Worm (Caenorhabditis elegans) whole organism, young adult: ENCODE results near the gene ubc-15.
A peak's percentile ranks its signal among the peaks of the same experiment; 100 is the strongest.

Experiments
- B0035.1 ChIP-seq: sonication (generic microtip); optimal IDR thresholded peaks from 2 replicates; lab custom pipeline; 2016; ENCODE audit warnings: missing genetic modification characterization, mild to moderate bottlenecking, missing compliant biosample characterization, missing genotype, missing genetic modification reagents
- B0261.1 ChIP-seq: sonication (generic microtip); optimal IDR thresholded peaks from 2 replicates; lab custom pipeline; 2016; ENCODE audit warnings: mild to moderate bottlenecking, missing genetic modification characterization, moderate library complexity, missing compliant biosample characterization
- C06A6.2 ChIP-seq: fragments of 200-800 bp; sonication (Bioruptor generic); conservative IDR thresholded peaks from 2 replicates; pipeline ENCODE4 v1.3.6; 2022; ENCODE audit warnings: missing genetic modification characterization, missing compliant biosample characterization
- F37B4.10 ChIP-seq: fragments of 200-800 bp; sonication (Bioruptor generic); IDR thresholded peaks from 2 replicates; pipeline ENCODE4 v1.3.6; 2022; ENCODE audit warnings: missing genetic modification characterization, missing compliant biosample characterization
- Y53G8AR.9 ChIP-seq: fragments of 200-800 bp; sonication (Bioruptor generic); conservative IDR thresholded peaks from 2 replicates; pipeline ENCODE4 v1.3.6; 2022; ENCODE audit warnings: missing genetic modification reagents, missing genetic modification characterization, missing compliant biosample characterization
- Y79H2A.3 ChIP-seq: fragments of 200-800 bp; sonication (Bioruptor generic); conservative IDR thresholded peaks from 2 replicates; pipeline ENCODE4 v1.3.6; 2022; ENCODE audit warnings: missing genetic modification reagents, missing genetic modification characterization, missing compliant biosample characterization
- akir-1 ChIP-seq: fragments of 200-800 bp; sonication (Bioruptor generic); optimal IDR thresholded peaks from 2 replicates; lab custom pipeline; 2018; ENCODE audit warnings: mild to moderate bottlenecking, missing genetic modification characterization, moderate library complexity, missing compliant biosample characterization
- ama-1 ChIP-seq, 3 experiments: fragments of 150-350 bp in 1 of 3; sonication (generic microtip) in 2 of 3; optimal IDR thresholded peaks; 2 replicates each; lab custom pipeline; 2014 to 2018; ENCODE audit warnings: missing biosample characterization in 2 of 3, missing genetic modification characterization in 2 of 3, missing genetic modification reagents in 2 of 3
- atf-7 ChIP-seq: sonication (generic microtip); optimal IDR thresholded peaks from 2 replicates; lab custom pipeline; 2017; ENCODE audit warnings: mild to moderate bottlenecking, missing genetic modification characterization, missing compliant biosample characterization
- athp-1 ChIP-seq: sonication (generic microtip); optimal IDR thresholded peaks from 2 replicates; lab custom pipeline; 2017; ENCODE audit warnings: mild to moderate bottlenecking, missing genetic modification characterization, missing compliant biosample characterization
- attf-3 ChIP-seq: fragments of 200-800 bp; sonication (Bioruptor generic); conservative IDR thresholded peaks from 2 replicates; pipeline ENCODE4 v1.3.6; 2022; ENCODE audit warnings: missing genetic modification reagents, missing genetic modification characterization, missing compliant biosample characterization
- bed-1 ChIP-seq: fragments of 200-800 bp; sonication (Bioruptor generic); IDR thresholded peaks from 2 replicates; pipeline ENCODE4 v1.3.6; 2022; ENCODE audit warnings: missing genetic modification reagents, missing genetic modification characterization, missing compliant biosample characterization
- bed-2 ChIP-seq: fragments of 200-800 bp; sonication (Bioruptor generic); IDR thresholded peaks from 2 replicates; pipeline ENCODE4 v1.3.6; 2022; ENCODE audit warnings: missing genetic modification reagents, missing genetic modification characterization, missing compliant biosample characterization
- ccch-3 ChIP-seq: fragments of 200-800 bp; sonication (Bioruptor generic); optimal IDR thresholded peaks from 2 replicates; lab custom pipeline; 2018; ENCODE audit warnings: mild to moderate bottlenecking, missing genetic modification characterization, missing compliant biosample characterization
- ceh-58 ChIP-seq: fragments of 200-800 bp; sonication (Bioruptor generic); IDR thresholded peaks from 2 replicates; pipeline ENCODE4 v1.3.6; 2022; ENCODE audit warnings: missing genetic modification characterization, missing compliant biosample characterization
- chd-7 ChIP-seq: sonication (generic microtip); optimal IDR thresholded peaks from 2 replicates; lab custom pipeline; 2016; ENCODE audit warnings: mild to moderate bottlenecking, missing genetic modification characterization, moderate library complexity, missing compliant biosample characterization
- dpff-1 ChIP-seq: sonication (generic microtip); optimal IDR thresholded peaks from 2 replicates; lab custom pipeline; 2017; ENCODE audit warnings: mild to moderate bottlenecking, missing genetic modification characterization, missing compliant biosample characterization
- egl-18 ChIP-seq: fragments of 200-800 bp; sonication (Bioruptor generic); IDR thresholded peaks from 2 replicates; pipeline ENCODE4 v1.3.6; 2022; ENCODE audit warnings: missing genetic modification reagents, missing genetic modification characterization, missing compliant biosample characterization
- egrh-3 ChIP-seq: fragments of 200-800 bp; sonication (Bioruptor generic); IDR thresholded peaks from 2 replicates; pipeline ENCODE4 v1.3.6; 2022; ENCODE audit warnings: missing genetic modification reagents, missing genetic modification characterization, missing compliant biosample characterization
- gei-17 ChIP-seq: fragments of 200-800 bp; sonication (Bioruptor generic); optimal IDR thresholded peaks from 2 replicates; lab custom pipeline; 2018; ENCODE audit warnings: mild to moderate bottlenecking, missing genetic modification characterization, missing compliant biosample characterization
- him-1 ChIP-seq: sonication (generic microtip); optimal IDR thresholded peaks from 2 replicates; lab custom pipeline; 2016; ENCODE audit warnings: missing genotype, missing genetic modification reagents, missing genetic modification characterization, missing compliant biosample characterization
- hlh-12 ChIP-seq: sonication (generic microtip); optimal IDR thresholded peaks from 2 replicates; lab custom pipeline; 2016; ENCODE audit warnings: missing genetic modification characterization, missing compliant biosample characterization
- hmg-1.2 ChIP-seq: fragments of 200-800 bp; sonication (Bioruptor generic); IDR thresholded peaks from 2 replicates; pipeline ENCODE4 v1.3.6; 2022; ENCODE audit warnings: missing genetic modification reagents, missing genetic modification characterization, missing compliant biosample characterization
- hrde-1 ChIP-seq: sonication (generic microtip); optimal IDR thresholded peaks from 2 replicates; lab custom pipeline; 2016; ENCODE audit warnings: missing genetic modification characterization, mild to moderate bottlenecking, missing compliant biosample characterization, moderate library complexity, missing genotype, missing genetic modification reagents, borderline replicate concordance
- let-526 ChIP-seq: fragments of 200-800 bp; sonication (Bioruptor generic); IDR thresholded peaks from 2 replicates; pipeline ENCODE4 v1.3.6; 2022; ENCODE audit warnings: missing genetic modification reagents, missing genetic modification characterization, missing compliant biosample characterization
- let-607 ChIP-seq, 2 experiments: fragments of 200-800 bp in 1 of 2; sonication (Bioruptor generic) in 1 of 2; sonication (generic microtip) in 1 of 2; optimal IDR thresholded peaks; 2 replicates each; lab custom pipeline; 2016 to 2018; ENCODE audit warnings: mild to moderate bottlenecking in 2 of 2, missing compliant biosample characterization in 2 of 2, missing genetic modification characterization in 2 of 2, moderate library complexity in 2 of 2, missing genotype in 1 of 2
- lin-35 ChIP-seq, 3 experiments: fragments of 150-350 bp in 2 of 3; sonication (generic microtip) in 1 of 3; optimal IDR thresholded peaks; 2 replicates each; lab custom pipeline; 2014 to 2018; ENCODE audit warnings: missing biosample characterization in 3 of 3, missing genetic modification characterization in 3 of 3, missing genetic modification reagents in 3 of 3
- lin-40 ChIP-seq: sonication (generic microtip); optimal IDR thresholded peaks from 2 replicates; lab custom pipeline; 2016; ENCODE audit warnings: missing genetic modification characterization, mild to moderate bottlenecking, missing compliant biosample characterization, missing genotype, missing genetic modification reagents
- lin-54 ChIP-seq: fragments of 200-800 bp; sonication (Bioruptor generic); optimal IDR thresholded peaks from 2 replicates; lab custom pipeline; 2018; ENCODE audit warnings: mild to moderate bottlenecking, missing genetic modification characterization, missing compliant biosample characterization
- madf-6 ChIP-seq: fragments of 200-800 bp; sonication (Bioruptor generic); IDR thresholded peaks from 2 replicates; pipeline ENCODE4 v1.3.6; 2022; ENCODE audit warnings: missing genetic modification reagents, missing genetic modification characterization, missing compliant biosample characterization
- nfya-1 ChIP-seq: sonication (generic microtip); optimal IDR thresholded peaks from 2 replicates; lab custom pipeline; 2017; ENCODE audit warnings: antibody characterized with exemption, missing compliant biosample characterization, missing genetic modification characterization, borderline replicate concordance; ENCODE audit not compliant: insufficient read depth
- nfya-2 ChIP-seq: fragments of 200-800 bp; sonication (Bioruptor generic); IDR thresholded peaks from 2 replicates; pipeline ENCODE4 v1.3.6; 2022; ENCODE audit warnings: missing genetic modification reagents, missing genetic modification characterization, missing compliant biosample characterization
- nfyb-1 ChIP-seq: fragments of 200-800 bp; sonication (Bioruptor generic); IDR thresholded peaks from 2 replicates; pipeline ENCODE4 v1.3.6; 2022; ENCODE audit warnings: missing genetic modification reagents, missing genetic modification characterization, missing compliant biosample characterization
- pbrm-1 ChIP-seq: fragments of 200-800 bp; sonication (Bioruptor generic); IDR thresholded peaks from 2 replicates; pipeline ENCODE4 v1.3.6; 2022; ENCODE audit warnings: missing genetic modification reagents, missing genetic modification characterization, missing compliant biosample characterization
- repo-1 ChIP-seq: sonication (generic microtip); optimal IDR thresholded peaks from 2 replicates; lab custom pipeline; 2017; ENCODE audit warnings: mild to moderate bottlenecking, missing genetic modification characterization, missing compliant biosample characterization
- sea-2 ChIP-seq: fragments of 200-800 bp; sonication (Bioruptor generic); IDR thresholded peaks from 2 replicates; pipeline ENCODE4 v1.3.6; 2022; ENCODE audit warnings: missing genetic modification characterization, missing compliant biosample characterization
- snpc-1.3 ChIP-seq: sonication (generic microtip); optimal IDR thresholded peaks from 2 replicates; lab custom pipeline; 2017; ENCODE audit warnings: missing genetic modification characterization, mild to moderate bottlenecking, missing compliant biosample characterization, antibody characterized with exemption, moderate library complexity, missing genotype, missing genetic modification reagents; ENCODE audit not compliant: insufficient read depth
- snpc-3.4 ChIP-seq: sonication (generic microtip); optimal IDR thresholded peaks from 2 replicates; lab custom pipeline; 2017; ENCODE audit warnings: missing genetic modification characterization, mild to moderate bottlenecking, missing compliant biosample characterization, antibody characterized with exemption, moderate library complexity, missing genotype, missing genetic modification reagents
- sptf-2 ChIP-seq: fragments of 200-800 bp; sonication (Bioruptor generic); optimal IDR thresholded peaks from 2 replicates; lab custom pipeline; 2018; ENCODE audit warnings: mild to moderate bottlenecking, missing genetic modification characterization, missing compliant biosample characterization
- tbp1 ChIP-seq: fragments of 200-800 bp; sonication (Bioruptor generic); optimal IDR thresholded peaks from 2 replicates; lab custom pipeline; 2018; ENCODE audit warnings: mild to moderate bottlenecking, missing genetic modification characterization, missing compliant biosample characterization
- unc-130 ChIP-seq: sonication (generic microtip); optimal IDR thresholded peaks from 2 replicates; lab custom pipeline; 2016; ENCODE audit warnings: missing genetic modification reagents, missing genetic modification characterization, missing compliant biosample characterization
- unc-62 ChIP-seq: fragments of 150-350 bp; optimal IDR thresholded peaks from 2 replicates; lab custom pipeline; 2014; ENCODE audit warnings: missing biosample characterization, missing genetic modification reagents, missing genetic modification characterization
- zfh-2 ChIP-seq: fragments of 200-800 bp; sonication (Bioruptor generic); conservative IDR thresholded peaks from 2 replicates; pipeline ENCODE4 v1.3.6; 2022; ENCODE audit warnings: missing genetic modification reagents, missing genetic modification characterization, missing compliant biosample characterization
- zim-3 ChIP-seq: sonication (generic microtip); optimal IDR thresholded peaks from 2 replicates; lab custom pipeline; 2017; ENCODE audit warnings: mild to moderate bottlenecking, missing genetic modification characterization, moderate library complexity, missing compliant biosample characterization
- ztf-18 ChIP-seq: sonication (generic microtip); optimal IDR thresholded peaks from 2 replicates; lab custom pipeline; 2016; ENCODE audit warnings: missing genotype, mild to moderate bottlenecking, missing genetic modification characterization, missing compliant biosample characterization
- ztf-22 ChIP-seq: fragments of 200-800 bp; sonication (Bioruptor generic); optimal IDR thresholded peaks from 2 replicates; lab custom pipeline; 2018; ENCODE audit warnings: mild to moderate bottlenecking, missing genetic modification characterization, moderate library complexity, missing compliant biosample characterization
- ztf-3 ChIP-seq: fragments of 200-800 bp; sonication (Bioruptor generic); optimal IDR thresholded peaks from 2 replicates; lab custom pipeline; 2018; ENCODE audit warnings: mild to moderate bottlenecking, missing genetic modification characterization, missing compliant biosample characterization

Gene ubc-15

ce11 chrII:2920817-2921458 lies 7.5 kb upstream of the ubc-15 start (continued):
- no peak for TF ChIP-seq repo-1 (tag; lab: Kevin White, UChicago)
- TF ChIP-seq bed-1 (GFP tag; lab: Robert Waterston, UW) = 0 out of 2 replicates have a peak, but pooled peaks have one; percentile 43
- peak; percentile 33 for TF ChIP-seq lin-54
- TF ChIP-seq ztf-22 (GFP tag; lab: Kevin White, UChicago) = no peak
- TF ChIP-seq egl-18 = no peak
- TF ChIP-seq Y53G8AR.9 (GFP tag; lab: Robert Waterston, UW) = peak; percentile 49; the same call in 1 of the 2 replicates
- peak; percentile 40 for TF ChIP-seq B0035.1
- TF ChIP-seq tbp1 (GFP tag; lab: Kevin White, UChicago) = peak; percentile 45
- TF ChIP-seq unc-130 = peak; percentile 59
- TF ChIP-seq gei-17 (GFP tag; lab: Kevin White, UChicago) = peak; percentile 44
- TF ChIP-seq B0261.1 (tag; lab: Kevin White, UChicago) = peak; percentile 9
- TF ChIP-seq athp-1 = peak; percentile 86
- TF ChIP-seq nfyb-1 (GFP tag; lab: Robert Waterston, UW) = no peak; the same call in 1 of the 2 replicates
- no peak for TF ChIP-seq C06A6.2 (GFP tag; lab: Robert Waterston, UW)
- TF ChIP-seq ccch-3 (GFP tag; lab: Kevin White, UChicago) = no peak
- TF ChIP-seq snpc-3.4 = peak; percentile 46
- TF ChIP-seq ztf-3 = no peak
- no peak for TF ChIP-seq attf-3 (GFP tag; lab: Robert Waterston, UW)
- TF ChIP-seq hmg-1.2 = peak; percentile 99
- TF ChIP-seq sea-2 (GFP tag; lab: Robert Waterston, UW) = no peak
- no peak for TF ChIP-seq zim-3 (tag; lab: Kevin White, UChicago)
- TF ChIP-seq dpff-1 (tag; lab: Kevin White, UChicago) = no peak
- no peak for TF ChIP-seq akir-1 (GFP tag; lab: Kevin White, UChicago)
- TF ChIP-seq snpc-1.3 (tag; lab: Kevin White, UChicago) = no peak
- peak; percentile 88 for TF ChIP-seq madf-6 (GFP tag; lab: Robert Waterston, UW)
- TF ChIP-seq hlh-12 (tag; lab: Kevin White, UChicago) = no peak
- no peak for TF ChIP-seq unc-62 (GFP tag; lab: Kevin White, UChicago)
- TF ChIP-seq ama-1 (optimal IDR thresholded peaks at IDR 0.05; lab: Kevin White, UChicago) = no peak
- TF ChIP-seq ama-1 (GFP tag; optimal IDR thresholded peaks at IDR 0.05; lab: Kevin White, UChicago) = no peak
- peak; percentile 70 for TF ChIP-seq atf-7
- TF ChIP-seq nfya-2 (GFP tag; lab: Robert Waterston, UW) = no peak
- TF ChIP-seq let-526 (GFP tag; lab: Robert Waterston, UW) = no peak
- TF ChIP-seq lin-40 (tag; lab: Kevin White, UChicago) = peak; percentile 40
- TF ChIP-seq hrde-1 (tag; lab: Kevin White, UChicago) = peak; percentile 73
- TF ChIP-seq ceh-58 (GFP tag; lab: Robert Waterston, UW) = no peak
- TF ChIP-seq lin-35 (GFP tag; optimal IDR thresholded peaks at IDR 0.05; lab: Kevin White, UChicago) = peak in 1 of 3 experiments; percentile 31
- TF ChIP-seq him-1 (tag; lab: Kevin White, UChicago) = peak; percentile 34
- TF ChIP-seq sptf-2 (GFP tag; lab: Kevin White, UChicago) = no peak
- no peak for TF ChIP-seq bed-2 (GFP tag; lab: Robert Waterston, UW)
- no peak for TF ChIP-seq nfya-1 (tag; lab: Kevin White, UChicago)
- no peak for TF ChIP-seq F37B4.10
- peak; percentile 31 for TF ChIP-seq ztf-18
- no peak for TF ChIP-seq egrh-3 (GFP tag; lab: Robert Waterston, UW)
- TF ChIP-seq pbrm-1 (GFP tag; lab: Robert Waterston, UW) = peak; percentile 74
- 0 out of 2 replicates have a peak, but pooled peaks have one; percentile 29 for TF ChIP-seq Y79H2A.3 (GFP tag; lab: Robert Waterston, UW)
- TF ChIP-seq zfh-2 (GFP tag; lab: Robert Waterston, UW) = peak; percentile 62; the same call in 1 of the 2 replicates
- peak; percentile 62 for TF ChIP-seq chd-7
- TF ChIP-seq let-607 (tag; optimal IDR thresholded peaks at IDR 0.05; lab: Kevin White, UChicago) = no peak
